Worm (Caenorhabditis elegans) whole organism, L3 larva: ENCODE data around the gene twk-24.

Experiments used
- R02D3.7 ChIP-seq: fragments of 150-350 bp; optimal IDR thresholded peaks from 2 replicates; lab custom pipeline; 2014; ENCODE audit warnings: missing biosample characterization, missing genetic modification characterization
- aly-2 ChIP-seq: fragments of 150-350 bp; optimal IDR thresholded peaks from 2 replicates; lab custom pipeline; 2014; ENCODE audit warnings: missing biosample characterization, missing genetic modification characterization
- ama-1 ChIP-seq: fragments of 150-350 bp; optimal IDR thresholded peaks from 2 replicates; lab custom pipeline; 2018
- ceh-16 ChIP-seq: sonication (generic microtip); optimal IDR thresholded peaks from 2 replicates; lab custom pipeline; 2017; ENCODE audit warnings: missing biosample characterization, missing genetic modification characterization
- ceh-28 ChIP-seq: fragments of 150-350 bp; optimal IDR thresholded peaks from 2 replicates; lab custom pipeline; 2014; ENCODE audit warnings: missing biosample characterization, missing genetic modification reagents, missing genetic modification characterization
- ceh-82 ChIP-seq: fragments of 150-350 bp; optimal IDR thresholded peaks from 2 replicates; lab custom pipeline; 2014; ENCODE audit warnings: missing biosample characterization, missing genetic modification characterization
- ceh-9 ChIP-seq: sonication (generic microtip); optimal IDR thresholded peaks from 2 replicates; lab custom pipeline; 2018; ENCODE audit warnings: missing biosample characterization, missing genetic modification characterization
- daf-12 ChIP-seq: fragments of 150-350 bp; optimal IDR thresholded peaks from 2 replicates; lab custom pipeline; 2014; ENCODE audit warnings: missing biosample characterization, missing genetic modification reagents, missing genetic modification characterization
- egl-27 ChIP-seq: sonication (generic microtip); optimal IDR thresholded peaks from 4 replicates; lab custom pipeline; 2017; ENCODE audit warnings: missing biosample characterization, missing genetic modification reagents, missing genetic modification characterization
- egl-5 ChIP-seq: fragments of 150-350 bp; optimal IDR thresholded peaks from 2 replicates; lab custom pipeline; 2017; ENCODE audit warnings: missing biosample characterization, missing genetic modification reagents, missing genetic modification characterization, inconsistent platforms
- elt-1 ChIP-seq: fragments of 150-350 bp; optimal IDR thresholded peaks from 2 replicates; lab custom pipeline; 2014; ENCODE audit warnings: missing biosample characterization, missing genetic modification characterization
- elt-2 ChIP-seq: sonication (generic microtip); optimal IDR thresholded peaks from 2 replicates; lab custom pipeline; 2016; ENCODE audit warnings: missing genetic modification reagents, mild to moderate bottlenecking, missing genetic modification characterization, missing compliant biosample characterization
- elt-3 ChIP-seq, 3 experiments: fragments of 150-350 bp in 1 of 3; sonication (generic microtip) in 2 of 3; optimal IDR thresholded peaks; 2 replicates in 2 of 3; 4 replicates in 1 of 3; lab custom pipeline; 2014 to 2017; ENCODE audit warnings: missing biosample characterization in 3 of 3, missing genetic modification characterization in 3 of 3
- eor-1 ChIP-seq, 2 experiments: fragments of 150-350 bp; optimal IDR thresholded peaks; 2 replicates each; lab custom pipeline; 2014 to 2018; ENCODE audit warnings: missing biosample characterization in 2 of 2, missing genetic modification characterization in 2 of 2
- fkh-10 ChIP-seq: sonication (generic microtip); optimal IDR thresholded peaks from 2 replicates; lab custom pipeline; 2017; ENCODE audit warnings: missing biosample characterization, missing genetic modification reagents, missing genetic modification characterization
- fkh-2 ChIP-seq: fragments of 150-350 bp; optimal IDR thresholded peaks from 2 replicates; lab custom pipeline; 2014; ENCODE audit warnings: missing biosample characterization, missing genetic modification reagents, missing genetic modification characterization
- fos-1 ChIP-seq: fragments of 150-350 bp; optimal IDR thresholded peaks from 2 replicates; lab custom pipeline; 2014; ENCODE audit warnings: missing biosample characterization, missing genetic modification characterization
- hmg-11 ChIP-seq: sonication (generic microtip); optimal IDR thresholded peaks from 2 replicates; lab custom pipeline; 2016; ENCODE audit warnings: missing genetic modification characterization, missing compliant biosample characterization
- jun-1 ChIP-seq: fragments of 150-350 bp; optimal IDR thresholded peaks from 2 replicates; lab custom pipeline; 2014; ENCODE audit warnings: missing biosample characterization, missing genetic modification reagents, missing genetic modification characterization
- lin-15B ChIP-seq: fragments of 150-350 bp; optimal IDR thresholded peaks from 2 replicates; lab custom pipeline; 2014; ENCODE audit warnings: missing biosample characterization, missing genetic modification characterization
- lin-39 ChIP-seq: fragments of 150-350 bp; optimal IDR thresholded peaks from 2 replicates; lab custom pipeline; 2018; ENCODE audit warnings: missing biosample characterization, missing genetic modification reagents, missing genetic modification characterization
- lsy-12 ChIP-seq: sonication (generic microtip); optimal IDR thresholded peaks from 2 replicates; lab custom pipeline; 2016; ENCODE audit warnings: mild to moderate bottlenecking, missing genetic modification characterization, missing compliant biosample characterization
- mdl-1 ChIP-seq: fragments of 150-350 bp; optimal IDR thresholded peaks from 2 replicates; lab custom pipeline; 2014; ENCODE audit warnings: missing biosample characterization, missing genetic modification characterization
- mml-1 ChIP-seq: fragments of 150-350 bp; sonication (generic microtip); optimal IDR thresholded peaks from 3 replicates; lab custom pipeline; 2014; ENCODE audit warnings: missing biosample characterization, missing genetic modification characterization
- nfya-1 ChIP-seq: sonication (generic microtip); optimal IDR thresholded peaks from 2 replicates; lab custom pipeline; 2017; ENCODE audit warnings: missing genetic modification characterization, mild to moderate bottlenecking, missing compliant biosample characterization, antibody characterized with exemption, moderate library complexity; ENCODE audit not compliant: insufficient read depth
- nhr-11 ChIP-seq: fragments of 150-350 bp; optimal IDR thresholded peaks from 2 replicates; lab custom pipeline; 2014; ENCODE audit warnings: missing biosample characterization, missing genetic modification characterization
- nhr-12 ChIP-seq: fragments of 150-350 bp; optimal IDR thresholded peaks from 2 replicates; lab custom pipeline; 2014; ENCODE audit warnings: missing biosample characterization, missing genetic modification characterization
- nhr-23 ChIP-seq: fragments of 150-350 bp; optimal IDR thresholded peaks from 2 replicates; lab custom pipeline; 2014; ENCODE audit warnings: missing biosample characterization, missing genetic modification reagents, missing genetic modification characterization
- nhr-237 ChIP-seq: fragments of 150-350 bp; optimal IDR thresholded peaks from 2 replicates; lab custom pipeline; 2014; ENCODE audit warnings: missing biosample characterization, missing genetic modification characterization
- nhr-25 ChIP-seq: sonication (generic microtip); optimal IDR thresholded peaks from 2 replicates; lab custom pipeline; 2017; ENCODE audit warnings: missing biosample characterization, missing genetic modification characterization
- nhr-28 ChIP-seq: fragments of 150-350 bp; optimal IDR thresholded peaks from 2 replicates; lab custom pipeline; 2014; ENCODE audit warnings: missing biosample characterization, missing genetic modification characterization
- nhr-43 ChIP-seq: sonication (generic microtip); optimal IDR thresholded peaks from 2 replicates; lab custom pipeline; 2016; ENCODE audit warnings: mild to moderate bottlenecking, missing genetic modification characterization, missing compliant biosample characterization; ENCODE audit not compliant: poor library complexity, severe bottlenecking
- nhr-67 ChIP-seq: fragments of 150-350 bp; optimal IDR thresholded peaks from 2 replicates; lab custom pipeline; 2014; ENCODE audit warnings: missing biosample characterization, missing genetic modification characterization
- nhr-76 ChIP-seq: fragments of 150-350 bp; sonication (generic microtip); optimal IDR thresholded peaks from 5 replicates; lab custom pipeline; 2014; ENCODE audit warnings: missing biosample characterization, missing genetic modification characterization
- nhr-77 ChIP-seq: fragments of 150-350 bp; optimal IDR thresholded peaks from 2 replicates; lab custom pipeline; 2014; ENCODE audit warnings: missing biosample characterization, missing genetic modification characterization
- pha-4 ChIP-seq: fragments of 150-350 bp; optimal IDR thresholded peaks from 2 replicates; lab custom pipeline; 2014; ENCODE audit warnings: missing biosample characterization, missing genetic modification reagents, missing genetic modification characterization
- pqm-1 ChIP-seq: fragments of 150-350 bp; optimal IDR thresholded peaks from 2 replicates; lab custom pipeline; 2017; ENCODE audit warnings: missing biosample characterization, missing genetic modification characterization, inconsistent platforms
- sea-2 ChIP-seq: fragments of 150-350 bp; sonication (generic microtip); optimal IDR thresholded peaks from 4 replicates; lab custom pipeline; 2014; ENCODE audit warnings: missing biosample characterization, missing genetic modification reagents, missing genetic modification characterization
- skn-1 ChIP-seq: fragments of 150-350 bp; optimal IDR thresholded peaks from 2 replicates; lab custom pipeline; 2014; ENCODE audit warnings: missing biosample characterization, missing genetic modification characterization
- snpc-4 ChIP-seq: fragments of 150-350 bp; optimal IDR thresholded peaks from 2 replicates; lab custom pipeline; 2014; ENCODE audit warnings: missing biosample characterization, missing genetic modification characterization
- tbx-2 ChIP-seq: sonication (generic microtip); optimal IDR thresholded peaks from 2 replicates; lab custom pipeline; 2016; ENCODE audit warnings: mild to moderate bottlenecking, missing genetic modification characterization, missing compliant biosample characterization
- unc-39 ChIP-seq: sonication (generic microtip); optimal IDR thresholded peaks from 4 replicates; lab custom pipeline; 2017; ENCODE audit warnings: missing biosample characterization, missing genetic modification characterization
- unc-62 ChIP-seq: fragments of 150-350 bp; sonication (generic microtip); optimal IDR thresholded peaks from 4 replicates; lab custom pipeline; 2014; ENCODE audit warnings: missing biosample characterization, missing genetic modification reagents, missing genetic modification characterization
- zag-1 ChIP-seq: fragments of 150-350 bp; optimal IDR thresholded peaks from 2 replicates; lab custom pipeline; 2014; ENCODE audit warnings: missing biosample characterization, missing genetic modification characterization
- ztf-11 ChIP-seq: fragments of 150-350 bp; optimal IDR thresholded peaks from 2 replicates; lab custom pipeline; 2014; ENCODE audit warnings: missing biosample characterization, missing genetic modification characterization
- ztf-4 ChIP-seq: fragments of 150-350 bp; optimal IDR thresholded peaks from 2 replicates; lab custom pipeline; 2014; ENCODE audit warnings: missing biosample characterization, missing genetic modification characterization

twk-24 gene

ce11 chrV:12300166-12300565 is 31.0 kb upstream of the twk-24 start:
- TF ChIP-seq nhr-28 (tag; lab: Kevin White, UChicago) (no peak), aly-2 (tag; lab: Kevin White, UChicago) (no peak), egl-27 (tag; lab: Kevin White, UChicago) (peak; percentile 42), nhr-12 (tag; lab: Kevin White, UChicago) (no peak), ceh-9 (no peak), fos-1 (tag; lab: Kevin White, UChicago) (no peak), pqm-1 (tag; lab: Kevin White, UChicago) (peak; percentile 45), R02D3.7 (peak; percentile 17), nhr-11 (tag; lab: Kevin White, UChicago) (no peak), egl-5 (tag; lab: Kevin White, UChicago) (no peak), fkh-10 (no peak), snpc-4 (tag; lab: Kevin White, UChicago) (peak; percentile 33), elt-3 (tag; optimal IDR thresholded peaks at IDR 0.05; lab: Kevin White, UChicago) (peak in 1 of 3 experiments; percentile 56), daf-12 (tag; lab: Kevin White, UChicago) (no peak), ztf-4 (peak; percentile 47), lsy-12 (tag; lab: Kevin White, UChicago) (peak; percentile 2), nhr-237 (tag; lab: Kevin White, UChicago) (no peak), ztf-11 (tag; lab: Kevin White, UChicago) (no peak), zag-1 (tag; lab: Kevin White, UChicago) (no peak), unc-62 (GFP tag; lab: Kevin White, UChicago) (peak; percentile 58), pha-4 (peak; percentile 91), unc-39 (tag; lab: Kevin White, UChicago) (no peak), elt-2 (peak; percentile 74), nhr-76 (tag; lab: Kevin White, UChicago) (no peak), nhr-43 (tag; lab: Kevin White, UChicago) (peak; percentile 20), lin-15B (no peak), jun-1 (tag; lab: Kevin White, UChicago) (peak; percentile 62), sea-2 (GFP tag; lab: Kevin White, UChicago) (no peak), fkh-2 (tag; lab: Kevin White, UChicago) (no peak), ceh-82 (tag; lab: Kevin White, UChicago) (no peak), tbx-2 (no peak), ceh-16 (tag; lab: Kevin White, UChicago) (no peak), nhr-67 (no peak), mdl-1 (tag; lab: Kevin White, UChicago) (peak; percentile 25), nhr-25 (tag; lab: Kevin White, UChicago) (peak; percentile 94), mml-1 (tag; lab: Kevin White, UChicago) (no peak), hmg-11 (tag; lab: Kevin White, UChicago) (no peak), nhr-77 (no peak), lin-39 (tag; lab: Kevin White, UChicago) (no peak), eor-1 (tag; optimal IDR thresholded peaks at IDR 0.05; lab: Kevin White, UChicago) (no peak), nfya-1 (tag; lab: Kevin White, UChicago) (peak; percentile 50), nhr-23 (tag; lab: Kevin White, UChicago) (peak; percentile 81), skn-1 (tag; lab: Kevin White, UChicago) (no peak), elt-1 (tag; lab: Kevin White, UChicago) (peak; percentile 43), ceh-28 (tag; lab: Kevin White, UChicago) (peak; percentile 58), ama-1 (lab: Kevin White, UChicago) (peak; percentile 55)
